Fruit fly (Drosophila melanogaster): ENCODE data around the gene Phyhd1.

DNA sequence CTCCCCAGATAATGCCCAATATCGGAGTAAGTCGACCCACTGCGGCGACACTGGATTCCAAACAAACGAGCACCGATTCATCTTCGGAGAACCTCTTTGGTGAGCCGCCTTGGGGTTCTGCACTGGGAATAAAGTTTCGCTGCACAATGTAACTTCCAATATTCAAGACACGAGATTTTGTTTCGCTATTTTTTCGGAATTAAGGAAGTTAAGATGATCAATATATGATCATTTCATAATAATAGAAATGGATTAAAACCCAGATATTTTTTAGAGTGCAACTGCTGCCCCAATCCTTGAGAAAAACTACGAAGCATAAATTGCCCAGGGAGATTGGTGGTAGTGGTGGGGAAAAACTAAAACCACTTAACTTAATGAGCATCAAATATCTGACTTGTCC is 44.7 kb downstream of the Phyhd1 start:
- no peak for TF ChIP-seq toe (GFP tag; optimal IDR thresholded peaks at IDR 0.05)
- no peak for TF ChIP-seq CG7045 (GFP tag; optimal IDR thresholded peaks at IDR 0.05)
- TF ChIP-seq ovo (GFP tag; optimal IDR thresholded peaks at IDR 0.05): no peak
- no peak for TF ChIP-seq kay (GFP tag; ENCODE audit: borderline replicate concordance)
- TF ChIP-seq Clk (GFP tag; optimal IDR thresholded peaks at IDR 0.05): no peak
